Worm (Caenorhabditis elegans) whole organism, midembryonic: ENCODE data around the gene tpi-1.

Experiments
- T22C8.4 ChIP-seq: fragments of 200-800 bp; sonication (Bioruptor generic); IDR thresholded peaks from 2 replicates; pipeline ENCODE4 v1.3.6; 2022; ENCODE audit warnings: missing genetic modification characterization, missing compliant biosample characterization
- flt-1 ChIP-seq: fragments of 200-800 bp; sonication (Bioruptor generic); IDR thresholded peaks from 2 replicates; pipeline ENCODE4 v1.3.6; 2022; ENCODE audit warnings: missing genetic modification characterization, missing compliant biosample characterization
- tab-1 ChIP-seq: fragments of 200-800 bp; sonication (Bioruptor generic); IDR thresholded peaks from 2 replicates; pipeline ENCODE4 v1.3.6; 2022; ENCODE audit warnings: missing genetic modification characterization, missing compliant biosample characterization
- ztf-23 ChIP-seq: fragments of 200-800 bp; sonication (Bioruptor generic); IDR thresholded peaks from 2 replicates; pipeline ENCODE4 v1.3.6; 2022; ENCODE audit warnings: missing genetic modification reagents, missing genetic modification characterization, missing compliant biosample characterization
- ztf-29 ChIP-seq: fragments of 200-800 bp; sonication (Bioruptor generic); IDR thresholded peaks from 2 replicates; pipeline ENCODE4 v1.3.6; 2022; ENCODE audit warnings: missing genetic modification reagents, missing genetic modification characterization, missing compliant biosample characterization

- TF ChIP-seq ztf-29 (GFP tag; lab: Robert Waterston, UW): no peak
- no peak for TF ChIP-seq ztf-23 (GFP tag; lab: Robert Waterston, UW)
- no peak for TF ChIP-seq flt-1
- no peak for TF ChIP-seq T22C8.4 (GFP tag; lab: Robert Waterston, UW)
- TF ChIP-seq tab-1: no peak
Observed at ce11 chrII:12040167-12040566, 1.2 kb upstream of the tpi-1 start.
